Worm (Caenorhabditis elegans): ENCODE results near the gene pgp-7.

pgp-7 gene

DNA sequence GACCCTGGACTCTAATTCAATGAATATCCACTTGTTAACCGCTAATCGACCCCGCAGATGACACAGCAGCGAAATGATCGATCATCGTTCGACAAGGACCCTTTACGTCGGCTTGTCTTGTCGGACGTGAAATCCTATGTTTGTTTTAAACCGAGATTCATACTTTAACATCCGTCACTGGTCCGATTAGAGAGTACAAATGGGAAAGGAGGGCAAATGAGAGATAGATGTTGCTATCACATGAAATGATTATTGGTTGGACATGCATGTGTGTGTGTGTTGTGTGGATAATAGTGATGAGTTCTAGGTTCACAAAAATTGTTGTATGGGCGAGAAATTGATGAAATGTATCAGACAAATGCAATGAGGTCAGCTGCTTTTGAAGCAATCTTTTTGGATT is 39.6 kb upstream of the pgp-7 start:
- no peak for TF ChIP-seq dve-1 (tag; optimal IDR thresholded peaks at IDR 0.05)
- TF ChIP-seq zip-5 (tag; optimal IDR thresholded peaks at IDR 0.05) = no peak
- no peak for TF ChIP-seq C38D4.7 (GFP tag; optimal IDR thresholded peaks at IDR 0.05)
- TF ChIP-seq unc-55 (GFP tag; optimal IDR thresholded peaks at IDR 0.05) = peak; percentile 55
- TF ChIP-seq unc-3 (GFP tag; conservative IDR thresholded peaks at IDR 0.05) = no peak
- no peak for TF ChIP-seq unc-3 (tag; optimal IDR thresholded peaks at IDR 0.05)
- TF ChIP-seq ceh-14 (tag; optimal IDR thresholded peaks at IDR 0.05) = no peak

DNA sequence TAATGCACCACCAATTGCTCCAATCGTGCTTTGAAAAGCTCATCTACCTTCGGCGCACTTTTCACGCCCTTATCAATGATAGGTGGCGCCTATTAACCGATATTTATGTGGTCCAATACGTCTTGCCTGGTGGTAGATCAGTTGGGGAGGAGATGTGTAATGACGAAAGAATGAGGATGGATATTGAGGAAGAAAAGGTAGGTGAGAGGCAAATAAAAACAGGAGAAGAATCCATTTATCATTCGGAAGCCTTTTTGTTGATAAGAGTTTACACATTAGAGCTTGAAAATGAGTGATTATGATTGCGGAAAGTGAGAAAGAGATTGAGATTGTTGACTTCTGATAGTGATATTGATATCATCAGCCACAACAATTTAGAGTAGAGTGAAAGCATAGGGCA is 37.4 kb upstream of the pgp-7 start:
- no peak for TF ChIP-seq ceh-30 (tag; optimal IDR thresholded peaks at IDR 0.05)
- no peak for TF ChIP-seq pha-4 (tag; optimal IDR thresholded peaks at IDR 0.05)
- no peak for TF ChIP-seq unc-42 (tag; optimal IDR thresholded peaks at IDR 0.05)
- no peak for TF ChIP-seq gmeb-2 (tag; optimal IDR thresholded peaks at IDR 0.05)
- TF ChIP-seq pros-1 (tag; optimal IDR thresholded peaks at IDR 0.05) = no peak
- no peak for TF ChIP-seq ceh-24 (tag; optimal IDR thresholded peaks at IDR 0.05)
- TF ChIP-seq elt-2 (tag; optimal IDR thresholded peaks at IDR 0.05) = no peak
- no peak for TF ChIP-seq ama-1 (optimal IDR thresholded peaks at IDR 0.05)
- TF ChIP-seq ceh-18 (tag; optimal IDR thresholded peaks at IDR 0.05) = no peak
- no peak for TF ChIP-seq syd-9 (tag; optimal IDR thresholded peaks at IDR 0.05)
- TF ChIP-seq pha-2 (tag; optimal IDR thresholded peaks at IDR 0.05) = no peak
- TF ChIP-seq ceh-6 (GFP tag; optimal IDR thresholded peaks at IDR 0.05) = no peak
- no peak for TF ChIP-seq che-1 (tag; optimal IDR thresholded peaks at IDR 0.05)
- no peak for TF ChIP-seq eyg-1 (tag; optimal IDR thresholded peaks at IDR 0.05)
- no peak for TF ChIP-seq ref-2 (tag; optimal IDR thresholded peaks at IDR 0.05)
- TF ChIP-seq hlh-6 (tag; optimal IDR thresholded peaks at IDR 0.05) = no peak
- no peak for TF ChIP-seq odd-2 (tag; optimal IDR thresholded peaks at IDR 0.05)
- TF ChIP-seq dmd-4 (tag; optimal IDR thresholded peaks at IDR 0.05; ENCODE audit: borderline replicate concordance) = no peak
- TF ChIP-seq unc-86 (tag; optimal IDR thresholded peaks at IDR 0.05) = no peak

DNA sequence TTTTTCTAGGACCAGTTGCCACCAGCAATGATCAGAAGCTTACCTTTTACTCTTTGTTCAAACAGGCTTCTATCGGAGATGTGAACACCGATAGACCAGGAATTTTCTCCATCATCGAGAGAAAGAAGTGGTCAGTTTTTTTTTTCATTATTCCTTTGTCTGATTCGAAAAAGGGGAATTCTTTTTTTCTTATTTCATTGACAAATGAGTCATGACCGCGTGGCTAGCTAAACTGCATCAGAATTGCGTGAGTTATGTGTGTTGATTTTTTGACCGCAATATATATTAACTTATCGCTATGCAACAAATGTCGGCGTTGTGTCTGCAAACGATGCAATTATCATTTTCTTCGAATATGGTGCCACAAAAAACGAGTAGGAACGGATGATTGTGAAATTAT is 33.4 kb upstream of the pgp-7 start:
- no peak for TF ChIP-seq lin-11 (tag; optimal IDR thresholded peaks at IDR 0.05)

DNA sequence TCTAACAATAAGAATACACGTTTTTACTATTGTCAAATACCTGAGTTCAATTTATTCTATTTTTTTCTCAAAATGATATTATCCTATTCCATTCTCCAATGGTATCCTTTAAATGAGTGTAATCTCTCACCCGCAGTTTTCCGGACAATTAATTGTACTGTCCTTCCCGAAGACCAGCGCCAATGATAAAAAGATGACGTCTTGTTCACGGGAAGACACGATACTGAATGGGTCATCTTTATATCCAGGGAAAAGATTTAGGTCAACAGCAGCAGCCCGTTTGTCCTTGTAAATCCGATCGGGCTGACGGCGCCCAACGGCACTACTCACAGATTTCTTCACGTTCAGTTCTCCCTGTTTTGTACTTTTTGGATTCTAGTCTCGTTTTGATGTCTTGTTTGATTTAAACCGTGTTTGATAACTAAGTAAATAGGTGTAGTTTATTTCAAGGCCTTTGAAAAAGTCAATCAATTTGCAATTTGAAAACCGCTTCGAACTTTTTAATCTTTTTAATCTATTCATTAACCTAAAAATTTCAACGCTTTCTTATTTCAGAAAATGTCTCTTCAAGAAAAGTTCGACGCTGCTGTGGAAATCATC is 32.8 kb upstream of the pgp-7 start, which contains the start of gene acbp-3:
Gene acbp-3 (plus strand): TSS at position 550 of the 600 bp plus-strand sequence.
- no peak for TF ChIP-seq che-1 (tag; optimal IDR thresholded peaks at IDR 0.05)
- no peak for TF ChIP-seq ttx-3 (tag; optimal IDR thresholded peaks at IDR 0.05)
- no peak for TF ChIP-seq madf-2 (tag; optimal IDR thresholded peaks at IDR 0.05)
- no peak for TF ChIP-seq lin-11 (tag; optimal IDR thresholded peaks at IDR 0.05)

DNA sequence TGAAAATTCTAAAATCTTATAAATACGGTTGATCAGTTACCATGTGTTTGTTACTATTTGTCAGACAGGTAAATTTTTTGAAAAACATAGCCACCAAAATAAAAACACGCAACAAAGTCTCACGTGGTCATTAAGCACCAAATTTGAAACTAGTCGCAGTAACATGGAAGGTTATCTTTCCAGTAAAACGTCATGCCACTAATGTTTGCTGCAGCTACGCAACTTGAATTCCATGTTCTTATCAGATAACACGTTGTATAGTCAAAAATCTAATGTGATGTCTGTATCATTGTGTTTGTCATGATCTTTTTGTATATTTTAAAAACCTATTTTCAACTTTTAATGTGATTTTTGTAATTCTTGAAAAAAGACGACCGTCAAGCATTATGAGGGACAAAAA is 31.7 kb upstream of the pgp-7 start:
- TF ChIP-seq elt-2 (tag; optimal IDR thresholded peaks at IDR 0.05) = peak; percentile 48
- no peak for TF ChIP-seq ahr-1 (tag; optimal IDR thresholded peaks at IDR 0.05)
- no peak for TF ChIP-seq nhr-232 (tag; optimal IDR thresholded peaks at IDR 0.05)
- no peak for TF ChIP-seq pax-1 (tag; optimal IDR thresholded peaks at IDR 0.05)

DNA sequence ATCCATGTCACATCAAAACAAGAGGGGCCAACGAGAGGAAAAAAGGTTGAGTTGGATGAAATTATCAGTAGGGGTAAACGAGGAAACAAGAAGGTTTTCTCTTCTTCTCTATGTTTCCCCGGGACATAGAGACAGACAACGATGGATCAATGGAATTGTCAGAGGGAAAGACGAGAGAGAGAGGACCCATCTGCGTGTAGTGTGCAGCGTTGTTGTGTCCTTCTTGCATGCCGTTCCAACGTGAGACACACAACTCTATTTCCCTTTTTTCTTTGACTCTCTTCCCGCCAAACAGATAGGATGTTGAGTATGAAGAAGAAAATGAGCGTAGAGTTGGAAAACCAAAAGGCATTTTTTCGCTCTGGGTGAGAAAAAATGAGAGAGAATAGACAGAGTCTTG is 30.9 kb upstream of the pgp-7 start:
- TF ChIP-seq unc-55 (GFP tag; optimal IDR thresholded peaks at IDR 0.05) = peak; percentile 71
- TF ChIP-seq ceh-31 (tag; optimal IDR thresholded peaks at IDR 0.05) = peak; percentile 52
- no peak for TF ChIP-seq F13H6.1 (tag; optimal IDR thresholded peaks at IDR 0.05)
- TF ChIP-seq nfya-1 (tag; optimal IDR thresholded peaks at IDR 0.05) = peak; percentile 57
- no peak for TF ChIP-seq hlh-13 (GFP tag; optimal IDR thresholded peaks at IDR 0.05)
- TF ChIP-seq sdc-2 (tag; optimal IDR thresholded peaks at IDR 0.05) = no peak
- no peak for TF ChIP-seq sox-2 (GFP tag; IDR thresholded peaks at IDR 0.05)
- no peak for TF ChIP-seq fax-1 (tag; optimal IDR thresholded peaks at IDR 0.05)
- TF ChIP-seq ceh-34 (tag; optimal IDR thresholded peaks at IDR 0.05) = peak; percentile 19
- TF ChIP-seq hlh-15 (tag; optimal IDR thresholded peaks at IDR 0.05) = no peak
- TF ChIP-seq elt-4 (tag; optimal IDR thresholded peaks at IDR 0.05) = no peak
- peak; percentile 31 for TF ChIP-seq T23F11.4 (GFP tag; optimal IDR thresholded peaks at IDR 0.05)
- no peak for TF ChIP-seq pag-3 (tag; optimal IDR thresholded peaks at IDR 0.05; ENCODE audit: borderline replicate concordance)
- peak; percentile 51 for TF ChIP-seq ref-2 (tag; optimal IDR thresholded peaks at IDR 0.05)
- no peak for TF ChIP-seq pha-4 (tag; optimal IDR thresholded peaks at IDR 0.05)
- no peak for TF ChIP-seq ceh-19 (GFP tag; optimal IDR thresholded peaks at IDR 0.05)
- TF ChIP-seq tbx-2 (tag; optimal IDR thresholded peaks at IDR 0.05) = peak; percentile 37
- no peak for TF ChIP-seq zip-5 (tag; optimal IDR thresholded peaks at IDR 0.05)

All from whole organism, late embryonic.